Fruit fly (Drosophila melanogaster): Measurements from ENCODE around the gene EMC2A.

EMC2A gene

dm6 chr3R:16980958-16981623 is 14.8 kb downstream of the EMC2A start:
- TF ChIP-seq Myb (GFP tag; optimal IDR thresholded peaks at IDR 0.05) (no peak), Ssrp (tag; optimal IDR thresholded peaks at IDR 0.05) (no peak), sug (tag; optimal IDR thresholded peaks at IDR 0.05) (peak; percentile 26), CG15011 (GFP tag; optimal IDR thresholded peaks at IDR 0.05) (peak; percentile 20), ind (GFP tag; optimal IDR thresholded peaks at IDR 0.05) (no peak), Med (GFP tag) (peak; percentile 69), CG31224 (GFP tag; IDR thresholded peaks at IDR 0.05) (0 out of 2 replicates have a peak, but pooled peaks have one; percentile 10), Taf1 (GFP tag; IDR thresholded peaks at IDR 0.05) (no peak), sob (GFP tag; IDR thresholded peaks at IDR 0.05) (peak; percentile 11; the same call in 1 of the 2 replicates), phol (tag; optimal IDR thresholded peaks at IDR 0.05) (no peak), Bdp1 (GFP tag; optimal IDR thresholded peaks at IDR 0.05) (peak; percentile 3), D19A (tag; optimal IDR thresholded peaks at IDR 0.05) (peak; percentile 68), schlank (tag; optimal IDR thresholded peaks at IDR 0.05) (peak; percentile 11), CG18619 (GFP tag; optimal IDR thresholded peaks at IDR 0.05) (peak; percentile 4), CG16863 (GFP tag; optimal IDR thresholded peaks at IDR 0.05) (no peak), Hand (GFP tag; optimal IDR thresholded peaks at IDR 0.05) (no peak), rib (GFP tag; IDR thresholded peaks at IDR 0.05) (peak; percentile 39; the same call in 1 of the 2 replicates), CG12744 (GFP tag; optimal IDR thresholded peaks at IDR 0.05) (peak; percentile 23), CG2120 (GFP tag; optimal IDR thresholded peaks at IDR 0.05) (peak; percentile 3), cwo (GFP tag; optimal IDR thresholded peaks at IDR 0.05) (peak; percentile 96), sens (GFP tag) (peak; percentile 42), vvl (GFP tag; IDR thresholded peaks at IDR 0.05) (peak; percentile 33; the same call in 1 of the 2 replicates), twi (tag; optimal IDR thresholded peaks at IDR 0.05) (peak; percentile 73), tio (GFP tag; optimal IDR thresholded peaks at IDR 0.05) (no peak), pb (GFP tag; optimal IDR thresholded peaks at IDR 0.05) (no peak), sd (tag; optimal IDR thresholded peaks at IDR 0.05) (peak; percentile 63), CG10543 (GFP tag; optimal IDR thresholded peaks at IDR 0.05) (peak; percentile 0), pros (GFP tag; optimal IDR thresholded peaks at IDR 0.05) (no peak), gem (tag; optimal IDR thresholded peaks at IDR 0.05) (peak; percentile 18), CG15696 (tag; optimal IDR thresholded peaks at IDR 0.05) (no peak), CG42726 (GFP tag; IDR thresholded peaks at IDR 0.05; ENCODE audit: partially characterized antibody) (no peak), grn (GFP tag; optimal IDR thresholded peaks at IDR 0.05) (peak; percentile 12), CG7987 (GFP tag; optimal IDR thresholded peaks at IDR 0.05) (no peak), Dad (GFP tag; optimal IDR thresholded peaks at IDR 0.05) (no peak), CG30020 (tag; optimal IDR thresholded peaks at IDR 0.05) (no peak), NFAT (GFP tag; IDR thresholded peaks at IDR 0.05) (peak; percentile 33; the same call in 1 of the 2 replicates), onecut (GFP tag; IDR thresholded peaks at IDR 0.05) (no peak), CG6813 (GFP tag; optimal IDR thresholded peaks at IDR 0.05) (peak; percentile 7), exex (tag; optimal IDR thresholded peaks at IDR 0.05) (peak; percentile 48), Vsx1 (GFP tag; optimal IDR thresholded peaks at IDR 0.05) (peak; percentile 7), Dbx (GFP tag; IDR thresholded peaks at IDR 0.05) (peak; percentile 25; the same call in 1 of the 3 replicates), CG18764 (GFP tag; optimal IDR thresholded peaks at IDR 0.05) (no peak), dysf (GFP tag; IDR thresholded peaks at IDR 0.05) (no peak), CG10209 (GFP tag; optimal IDR thresholded peaks at IDR 0.05) (peak; percentile 24), lab (GFP tag; optimal IDR thresholded peaks at IDR 0.05) (no peak), D19B (GFP tag; optimal IDR thresholded peaks at IDR 0.05) (peak; percentile 20), Fer1 (GFP tag; optimal IDR thresholded peaks at IDR 0.05) (no peak), mirr (GFP tag; optimal IDR thresholded peaks at IDR 0.05) (no peak), CG18599 (GFP tag; optimal IDR thresholded peaks at IDR 0.05) (peak; percentile 21)
